Fruit fly (Drosophila melanogaster): ENCODE results near the gene CG5397.

DNA sequence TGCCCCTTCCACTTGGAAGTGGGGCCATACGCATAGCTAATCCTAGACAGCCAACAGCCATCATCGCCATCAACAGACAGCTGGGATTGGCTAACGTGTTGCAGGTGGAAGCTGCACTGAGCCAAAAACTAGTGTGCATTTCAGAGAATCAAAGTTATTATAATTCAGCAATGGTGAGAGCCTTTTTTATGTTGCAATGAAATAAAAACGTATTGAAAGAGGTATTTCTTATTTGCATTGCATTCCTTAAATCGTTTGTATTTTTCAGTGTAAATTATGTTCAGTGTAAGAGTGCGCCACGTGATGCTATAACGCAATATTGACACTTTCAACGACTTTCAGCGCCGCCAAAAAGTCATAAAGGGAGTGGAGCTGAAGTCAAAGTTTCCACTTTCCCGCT, 26.2 kb upstream of the CG5397 start:
- TF ChIP-seq usp (GFP tag; optimal IDR thresholded peaks at IDR 0.05) = no peak
- TF ChIP-seq sv (GFP tag; optimal IDR thresholded peaks at IDR 0.05) = no peak
- TF ChIP-seq foxo (GFP tag; optimal IDR thresholded peaks at IDR 0.05) = no peak
- no peak for TF ChIP-seq lola (GFP tag; optimal IDR thresholded peaks at IDR 0.05)
- TF ChIP-seq CG32264 (GFP tag; optimal IDR thresholded peaks at IDR 0.05) = no peak
- TF ChIP-seq brk (GFP tag; optimal IDR thresholded peaks at IDR 0.05) = no peak
- TF ChIP-seq jim (GFP tag; optimal IDR thresholded peaks at IDR 0.05) = no peak
- TF ChIP-seq pan (optimal IDR thresholded peaks at IDR 0.05) = no peak
- no peak for TF ChIP-seq psq (GFP tag; optimal IDR thresholded peaks at IDR 0.05)
- TF ChIP-seq Dfd (GFP tag; optimal IDR thresholded peaks at IDR 0.05) = no peak
- no peak for TF ChIP-seq Sp1 (GFP tag; optimal IDR thresholded peaks at IDR 0.05)
- TF ChIP-seq Jra (GFP tag; optimal IDR thresholded peaks at IDR 0.05) = no peak
- TF ChIP-seq N (GFP tag; optimal IDR thresholded peaks at IDR 0.05) = no peak
